Worm (Caenorhabditis elegans) whole organism, mixed stage, embryonic: Measurements from ENCODE around the gene str-247.

ENCODE experiments used
- lin-13 ChIP-seq: fragments of 150-350 bp; optimal IDR thresholded peaks from 2 replicates; lab custom pipeline; 2014; ENCODE audit warnings: missing biosample characterization, missing genetic modification characterization
- mab-5 ChIP-seq: fragments of 150-350 bp; optimal IDR thresholded peaks from 2 replicates; lab custom pipeline; 2014; ENCODE audit warnings: missing biosample characterization, missing genetic modification characterization
- unc-62 ChIP-seq: fragments of 150-350 bp; optimal IDR thresholded peaks from 2 replicates; lab custom pipeline; 2014; ENCODE audit warnings: missing biosample characterization, missing genetic modification reagents, missing genetic modification characterization

DNA sequence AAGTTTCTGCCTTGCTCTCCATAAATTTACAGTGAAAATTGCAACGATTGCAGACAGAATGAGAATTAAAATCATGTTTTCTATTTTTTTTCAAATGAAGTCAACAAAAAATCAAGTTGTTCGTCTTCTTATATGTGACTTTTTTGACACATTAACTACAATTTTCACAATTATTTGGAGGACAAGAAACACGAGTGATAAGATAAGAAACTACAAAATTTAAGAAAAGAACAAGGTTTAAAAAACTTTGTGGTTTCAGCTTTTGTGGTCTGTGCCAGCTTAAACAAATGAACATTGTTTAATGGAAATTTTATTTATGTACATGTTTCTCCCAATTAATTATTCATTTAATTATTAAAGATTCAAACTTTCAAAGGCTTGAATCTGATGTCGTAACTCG lies 16.6 kb downstream of the str-247 start, which contains the start of gene cyp-34A9:
- TF ChIP-seq lin-13 (tag; lab: Kevin White, UChicago): no peak
- TF ChIP-seq unc-62 (GFP tag; lab: Kevin White, UChicago): no peak
- TF ChIP-seq mab-5 (tag; lab: Kevin White, UChicago): no peak
